ENCODE assay signal across 1 fruit fly cellular context in genomic region chrX:17712466-17712865, dm6.
TF ChIP-seq lines count a peak whose summit lies in the region.

No protein-coding gene starts in this region.

TF ChIP-seq in whole organism, embryonic, 481 proteins besides CTCF, POLR2A, EP300 and RAD21 (continued from another document):
- TF ChIP-seq CG17829 (tag; optimal IDR thresholded peaks at IDR 0.05; lab: Kevin White, UChicago) (no peak), CG7556 (GFP tag; optimal IDR thresholded peaks at IDR 0.05; lab: Kevin White, UChicago) (peak; percentile 61), phol (tag; optimal IDR thresholded peaks at IDR 0.05; lab: Kevin White, UChicago) (peak; percentile 30), Mad (GFP tag; optimal IDR thresholded peaks at IDR 0.05; lab: Kevin White, UChicago) (no peak), CG9817 (tag; optimal IDR thresholded peaks at IDR 0.05; lab: Kevin White, UChicago) (no peak), CG32767 (GFP tag; IDR thresholded peaks at IDR 0.05; lab: Robert Waterston, UW) (no peak), lmd (GFP tag; IDR thresholded peaks at IDR 0.05; lab: Robert Waterston, UW) (no peak), CG10979 (tag; optimal IDR thresholded peaks at IDR 0.05; lab: Kevin White, UChicago) (peak; percentile 3), gcm (GFP tag; optimal IDR thresholded peaks at IDR 0.05; lab: Kevin White, UChicago) (no peak), CG9609 (GFP tag; optimal IDR thresholded peaks at IDR 0.05; lab: Kevin White, UChicago) (no peak), CG16815 (GFP tag; optimal IDR thresholded peaks at IDR 0.05; lab: Kevin White, UChicago) (peak; percentile 6), fd96Cb (tag; optimal IDR thresholded peaks at IDR 0.05; lab: Kevin White, UChicago) (no peak), Hr3 (GFP tag; optimal IDR thresholded peaks at IDR 0.05; lab: Kevin White, UChicago) (peak; percentile 8), CG1233 (GFP tag; optimal IDR thresholded peaks at IDR 0.05; lab: Kevin White, UChicago) (peak; percentile 12), CG10209 (GFP tag; optimal IDR thresholded peaks at IDR 0.05; lab: Kevin White, UChicago) (peak; percentile 22), knrl (GFP tag; IDR thresholded peaks at IDR 0.05; lab: Robert Waterston, UW; ENCODE audit: partially characterized antibody) (no peak), gem (tag; optimal IDR thresholded peaks at IDR 0.05; lab: Kevin White, UChicago) (peak; percentile 55), CG7839 (tag; optimal IDR thresholded peaks at IDR 0.05; lab: Kevin White, UChicago) (peak; percentile 5), CG17361 (GFP tag; IDR thresholded peaks at IDR 0.05; lab: Robert Waterston, UW) (0 out of 3 replicates have a peak, but pooled peaks have one; percentile 13), sug (tag; optimal IDR thresholded peaks at IDR 0.05; lab: Kevin White, UChicago) (no peak), CG6254 (GFP tag; optimal IDR thresholded peaks at IDR 0.05; lab: Kevin White, UChicago) (peak; percentile 12), row (GFP tag; IDR thresholded peaks at IDR 0.05; lab: Robert Waterston, UW) (0 out of 3 replicates have a peak, but pooled peaks have one; percentile 16), CG13287 (GFP tag; IDR thresholded peaks at IDR 0.05; lab: Robert Waterston, UW; ENCODE audit: partially characterized antibody) (no peak), CG1603 (tag; optimal IDR thresholded peaks at IDR 0.05; lab: Kevin White, UChicago) (peak; percentile 6), lab (GFP tag; optimal IDR thresholded peaks at IDR 0.05; lab: Kevin White, UChicago) (no peak), CG12659 (GFP tag; optimal IDR thresholded peaks at IDR 0.05; lab: Kevin White, UChicago) (peak; percentile 32), CG8924 (tag; optimal IDR thresholded peaks at IDR 0.05; lab: Kevin White, UChicago) (peak; percentile 38), CG12104 (GFP tag; optimal IDR thresholded peaks at IDR 0.05; lab: Kevin White, UChicago) (peak; percentile 21), Meics (GFP tag; optimal IDR thresholded peaks at IDR 0.05; lab: Kevin White, UChicago) (peak; percentile 1), CG2120 (GFP tag; optimal IDR thresholded peaks at IDR 0.05; lab: Kevin White, UChicago) (peak; percentile 7), CG6689 (GFP tag; IDR thresholded peaks at IDR 0.05; lab: Robert Waterston, UW) (no peak), hth (optimal IDR thresholded peaks at IDR 0.05; lab: Kevin White, UChicago) (no peak), az2 (GFP tag; optimal IDR thresholded peaks at IDR 0.05; lab: Kevin White, UChicago) (peak; percentile 28), hbn (GFP tag; IDR thresholded peaks at IDR 0.05; lab: Robert Waterston, UW; ENCODE audit: partially characterized antibody) (no peak), tap (tag; optimal IDR thresholded peaks at IDR 0.05; lab: Kevin White, UChicago) (no peak), CG9727 (GFP tag; optimal IDR thresholded peaks at IDR 0.05; lab: Kevin White, UChicago) (peak; percentile 60), CG31441 (GFP tag; IDR thresholded peaks at IDR 0.05; lab: Robert Waterston, UW) (peak; percentile 13; the same call in 1 of the 2 replicates), lola (GFP tag; optimal IDR thresholded peaks at IDR 0.05; lab: Kevin White, UChicago) (peak in 1 of 3 experiments; percentile 58), Hmr (GFP tag; optimal IDR thresholded peaks at IDR 0.05; lab: Kevin White, UChicago) (no peak), org-1 (GFP tag; optimal IDR thresholded peaks at IDR 0.05; lab: Kevin White, UChicago) (peak; percentile 11), crp (GFP tag; optimal IDR thresholded peaks at IDR 0.05; lab: Kevin White, UChicago) (no peak), CG17385 (GFP tag; optimal IDR thresholded peaks at IDR 0.05; lab: Kevin White, UChicago) (peak; percentile 19), Hr51 (GFP tag; optimal IDR thresholded peaks at IDR 0.05; lab: Kevin White, UChicago) (peak in 1 of 2 experiments; percentile 48), CG12391 (tag; optimal IDR thresholded peaks at IDR 0.05; lab: Kevin White, UChicago) (peak; percentile 39), CG2678 (tag; optimal IDR thresholded peaks at IDR 0.05; lab: Kevin White, UChicago) (peak; percentile 38), CG8281 (tag; optimal IDR thresholded peaks at IDR 0.05; lab: Kevin White, UChicago) (no peak), gsb (GFP tag; IDR thresholded peaks at IDR 0.05; lab: Robert Waterston, UW) (no peak), btn (GFP tag; optimal IDR thresholded peaks at IDR 0.05; lab: Kevin White, UChicago) (no peak), CG30403 (GFP tag; optimal IDR thresholded peaks at IDR 0.05; lab: Kevin White, UChicago) (peak; percentile 22), pros (GFP tag; optimal IDR thresholded peaks at IDR 0.05; lab: Kevin White, UChicago) (no peak), Ets65A (GFP tag; lab: Kevin White, UChicago) (no peak), eve (GFP tag; optimal IDR thresholded peaks at IDR 0.05; lab: Kevin White, UChicago) (no peak), fd3F (GFP tag; optimal IDR thresholded peaks at IDR 0.05; lab: Kevin White, UChicago) (no peak), CG1792 (GFP tag; optimal IDR thresholded peaks at IDR 0.05; lab: Kevin White, UChicago) (no peak), gsb-n (tag; optimal IDR thresholded peaks at IDR 0.05; lab: Kevin White, UChicago) (no peak), CG11504 (tag; optimal IDR thresholded peaks at IDR 0.05; lab: Kevin White, UChicago) (peak; percentile 49), Hand (GFP tag; optimal IDR thresholded peaks at IDR 0.05; lab: Kevin White, UChicago) (no peak), MBD-R2 (GFP tag; IDR thresholded peaks at IDR 0.05; lab: Robert Waterston, UW) (no peak), CG10267 (tag; optimal IDR thresholded peaks at IDR 0.05; lab: Kevin White, UChicago) (peak; percentile 38), CG17359 (tag; optimal IDR thresholded peaks at IDR 0.05; lab: Kevin White, UChicago) (peak; percentile 17), wdn (GFP tag; IDR thresholded peaks at IDR 0.05; lab: Robert Waterston, UW) (no peak), CG12942 (GFP tag; optimal IDR thresholded peaks at IDR 0.05; lab: Kevin White, UChicago) (no peak), CG14710 (tag; optimal IDR thresholded peaks at IDR 0.05; lab: Kevin White, UChicago) (peak; percentile 31), Oli (tag; optimal IDR thresholded peaks at IDR 0.05; lab: Kevin White, UChicago) (peak; percentile 34), D (optimal IDR thresholded peaks at IDR 0.05; lab: Kevin White, UChicago) (no peak), D (GFP tag; optimal IDR thresholded peaks at IDR 0.05; lab: Kevin White, UChicago) (peak; percentile 2), slp2 (GFP tag; optimal IDR thresholded peaks at IDR 0.05; lab: Kevin White, UChicago) (no peak), Tbp (GFP tag; optimal IDR thresholded peaks at IDR 0.05; lab: Kevin White, UChicago) (no peak), dmrt99B (tag; optimal IDR thresholded peaks at IDR 0.05; lab: Kevin White, UChicago) (peak; percentile 17)
